Fruit fly (Drosophila melanogaster) whole organism, wandering third instar larva: Measurements from ENCODE around the gene RpS14b.
A peak's percentile ranks its signal among the peaks of the same experiment; 100 is the strongest.

ENCODE experiments used
- Hnf4 ChIP-seq: fragments of 200-800 bp; sonication (Bioruptor generic); optimal IDR thresholded peaks from 2 replicates; lab custom pipeline; 2016; ENCODE audit warnings: missing biosample characterization, mild to moderate bottlenecking, missing genetic modification characterization
- Hr78 ChIP-seq: fragments of >200 bp; optimal IDR thresholded peaks from 2 replicates; lab custom pipeline; 2017; ENCODE audit warnings: missing biosample characterization, missing genetic modification characterization
- Sp1 ChIP-seq: fragments of 200-800 bp; sonication (Bioruptor generic); optimal IDR thresholded peaks from 3 replicates; lab custom pipeline; 2019; ENCODE audit warnings: missing biosample characterization, mild to moderate bottlenecking, missing genetic modification characterization, moderate library complexity
- dsf ChIP-seq: sonication (Bioruptor generic); optimal IDR thresholded peaks from 2 replicates; lab custom pipeline; 2016; ENCODE audit warnings: missing biosample characterization, missing genetic modification characterization, borderline replicate concordance
- foxo ChIP-seq, 2 experiments: fragments of 200-800 bp; sonication (Bioruptor generic); optimal IDR thresholded peaks; 2 replicates in 1 of 2; 3 replicates in 1 of 2; lab custom pipeline; 2016 to 2017; ENCODE audit warnings: missing biosample characterization in 2 of 2, missing genetic modification characterization in 2 of 2
- h ChIP-seq: fragments of 200-800 bp; sonication (Bioruptor generic); optimal IDR thresholded peaks from 3 replicates; lab custom pipeline; 2016; ENCODE audit warnings: missing biosample characterization, mild to moderate bottlenecking, missing genetic modification characterization
- psq ChIP-seq: fragments of 200-800 bp; sonication (Bioruptor generic); optimal IDR thresholded peaks from 3 replicates; lab custom pipeline; 2017; ENCODE audit warnings: missing biosample characterization, mild to moderate bottlenecking, missing genetic modification characterization, moderate library complexity

DNA sequence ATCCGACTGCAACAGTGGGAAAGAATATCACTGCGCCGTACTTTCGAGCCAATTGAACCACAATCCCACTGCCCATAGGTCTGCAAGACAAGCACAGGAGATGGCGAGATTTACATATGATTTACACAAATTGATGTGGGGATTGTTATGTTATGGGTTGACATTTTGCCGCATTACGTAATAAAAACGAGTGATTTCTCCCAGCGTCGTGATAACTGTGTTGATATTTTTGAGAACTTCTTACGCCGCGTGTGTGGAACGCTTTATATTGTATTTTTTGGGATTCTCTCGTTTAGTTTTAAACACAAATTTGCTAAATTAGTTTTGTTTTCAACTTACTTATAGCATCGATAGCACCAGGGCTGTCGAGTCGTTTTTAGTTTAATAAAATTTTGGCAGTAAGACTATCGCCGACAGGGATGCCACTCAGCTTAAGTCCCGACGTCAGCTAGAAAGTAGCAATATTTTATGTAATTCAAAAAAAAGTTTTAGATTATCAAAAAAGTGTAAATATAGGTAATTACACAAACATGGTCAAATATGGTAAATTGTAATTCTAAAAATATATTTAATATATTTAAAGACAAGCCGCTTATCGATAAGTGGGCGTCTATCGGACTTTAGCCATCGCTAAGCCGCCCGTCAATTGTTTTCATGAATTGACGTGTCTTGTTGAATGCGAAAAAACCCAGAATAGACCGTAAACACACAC is 41.1 kb upstream of the RpS14b start, which contains the start of the genes CG45089, ND-MNLL and p115:
- TF ChIP-seq Sp1, result peak; percentile 59
- TF ChIP-seq psq (GFP tag; lab: Kevin White, UChicago), result peak; percentile 55
- peak; percentile 32 for TF ChIP-seq dsf (GFP tag; lab: Kevin White, UChicago)
- peak; percentile 79 for TF ChIP-seq Hnf4 (GFP tag; lab: Kevin White, UChicago)
- TF ChIP-seq Hr78 (GFP tag; lab: Kevin White, UChicago), result no peak
- TF ChIP-seq h (GFP tag; lab: Kevin White, UChicago), result peak; percentile 69
- peak in 1 of 2 experiments; percentile 79 for TF ChIP-seq foxo (GFP tag; optimal IDR thresholded peaks at IDR 0.05; lab: Kevin White, UChicago)
